Worm (Caenorhabditis elegans): ENCODE measurements around the gene slc-17.4.

- TF ChIP-seq nhr-12 (tag; optimal IDR thresholded peaks at IDR 0.05) (no peak), ceh-16 (tag; optimal IDR thresholded peaks at IDR 0.05) (no peak), nhr-77 (tag; optimal IDR thresholded peaks at IDR 0.05) (no peak), ztf-11 (tag; optimal IDR thresholded peaks at IDR 0.05) (no peak), ztf-4 (tag; optimal IDR thresholded peaks at IDR 0.05) (no peak), lsy-2 (tag; optimal IDR thresholded peaks at IDR 0.05) (no peak), egl-27 (tag; optimal IDR thresholded peaks at IDR 0.05) (no peak), sem-4 (tag; optimal IDR thresholded peaks at IDR 0.05) (no peak), aly-2 (tag; optimal IDR thresholded peaks at IDR 0.05) (no peak), unc-39 (tag; optimal IDR thresholded peaks at IDR 0.05) (no peak)
Measured at ce11 chrIV:17284099-17284498, 7.4 kb downstream of the slc-17.4 start, which contains the start of gene nra-1.
